Worm (Caenorhabditis elegans) whole organism, L2 larva: ENCODE data around the gene chil-25.
A peak's percentile ranks its signal among the peaks of the same experiment; 100 is the strongest.

Source experiments
- C34F6.9 ChIP-seq: fragments of 150-350 bp; optimal IDR thresholded peaks from 2 replicates; lab custom pipeline; 2014; ENCODE audit warnings: missing biosample characterization, missing genetic modification characterization
- F13H6.1 ChIP-seq: sonication (generic microtip); optimal IDR thresholded peaks from 2 replicates; lab custom pipeline; 2016; ENCODE audit warnings: missing genetic modification characterization, missing compliant biosample characterization
- R02D3.7 ChIP-seq: fragments of 150-350 bp; optimal IDR thresholded peaks from 2 replicates; lab custom pipeline; 2014; ENCODE audit warnings: missing biosample characterization, missing genetic modification characterization
- Y55F3AM.14 ChIP-seq: fragments of 200-800 bp; sonication (Bioruptor generic); optimal IDR thresholded peaks from 2 replicates; lab custom pipeline; 2018; ENCODE audit warnings: mild to moderate bottlenecking, missing genetic modification characterization, missing compliant biosample characterization
- ZK546.5 ChIP-seq: sonication (generic microtip); optimal IDR thresholded peaks from 2 replicates; lab custom pipeline; 2017; ENCODE audit warnings: missing biosample characterization, missing genetic modification characterization
- aly-2 ChIP-seq: fragments of 150-350 bp; optimal IDR thresholded peaks from 2 replicates; lab custom pipeline; 2014; ENCODE audit warnings: missing biosample characterization, missing genetic modification characterization
- ama-1 ChIP-seq: fragments of 150-350 bp; optimal IDR thresholded peaks from 2 replicates; lab custom pipeline; 2018; ENCODE audit warnings: inconsistent platforms
- ceh-16 ChIP-seq: fragments of 150-350 bp; optimal IDR thresholded peaks from 2 replicates; lab custom pipeline; 2014; ENCODE audit warnings: missing biosample characterization, missing genetic modification characterization
- ceh-82 ChIP-seq: fragments of 150-350 bp; optimal IDR thresholded peaks from 2 replicates; lab custom pipeline; 2014; ENCODE audit warnings: missing biosample characterization, missing genetic modification characterization
- crh-2 ChIP-seq: sonication (generic microtip); optimal IDR thresholded peaks from 2 replicates; lab custom pipeline; 2017; ENCODE audit warnings: missing biosample characterization, missing genetic modification characterization
- elt-1 ChIP-seq: fragments of 150-350 bp; optimal IDR thresholded peaks from 2 replicates; lab custom pipeline; 2014; ENCODE audit warnings: missing biosample characterization, missing genetic modification characterization
- elt-3 ChIP-seq: sonication (generic microtip); optimal IDR thresholded peaks from 2 replicates; lab custom pipeline; 2017; ENCODE audit warnings: missing biosample characterization, missing genetic modification characterization
- fos-1 ChIP-seq: fragments of 150-350 bp; optimal IDR thresholded peaks from 2 replicates; lab custom pipeline; 2014; ENCODE audit warnings: missing biosample characterization, missing genetic modification characterization
- gmeb-1 ChIP-seq: fragments of 150-350 bp; optimal IDR thresholded peaks from 2 replicates; lab custom pipeline; 2014; ENCODE audit warnings: missing biosample characterization, missing genetic modification characterization
- lin-11 ChIP-seq: fragments of 150-350 bp; sonication (generic microtip); optimal IDR thresholded peaks from 2 replicates; lab custom pipeline; 2014; ENCODE audit warnings: missing biosample characterization, missing genetic modification characterization, inconsistent platforms, mixed read lengths
- lin-13 ChIP-seq: fragments of 150-350 bp; optimal IDR thresholded peaks from 2 replicates; lab custom pipeline; 2014; ENCODE audit warnings: missing biosample characterization, missing genetic modification reagents, missing genetic modification characterization
- lin-39 ChIP-seq: fragments of 150-350 bp; optimal IDR thresholded peaks from 2 replicates; lab custom pipeline; 2014; ENCODE audit warnings: missing biosample characterization, missing genetic modification reagents, missing genetic modification characterization
- lsy-2 ChIP-seq, 2 experiments: fragments of 150-350 bp in 1 of 2; sonication (generic microtip) in 1 of 2; optimal IDR thresholded peaks; 2 replicates each; lab custom pipeline; 2014 to 2017; ENCODE audit warnings: missing biosample characterization in 2 of 2, missing genetic modification characterization in 2 of 2
- mab-5 ChIP-seq: fragments of 150-350 bp; optimal IDR thresholded peaks from 2 replicates; lab custom pipeline; 2014; ENCODE audit warnings: missing biosample characterization, missing genetic modification characterization
- mbf-1 ChIP-seq: sonication (generic microtip); optimal IDR thresholded peaks from 2 replicates; lab custom pipeline; 2017; ENCODE audit warnings: missing biosample characterization, missing genetic modification characterization
- mdl-1 ChIP-seq, 2 experiments: fragments of 150-350 bp in 1 of 2; sonication (generic microtip) in 1 of 2; optimal IDR thresholded peaks; 2 replicates each; lab custom pipeline; 2017; ENCODE audit warnings: missing biosample characterization in 2 of 2, missing genetic modification characterization in 2 of 2
- nhr-10 ChIP-seq: sonication (generic microtip); optimal IDR thresholded peaks from 2 replicates; lab custom pipeline; 2017; ENCODE audit warnings: missing biosample characterization, missing genetic modification characterization
- nhr-12 ChIP-seq: fragments of 150-350 bp; optimal IDR thresholded peaks from 2 replicates; lab custom pipeline; 2014; ENCODE audit warnings: missing biosample characterization, missing genetic modification characterization
- nhr-129 ChIP-seq: fragments of 150-350 bp; optimal IDR thresholded peaks from 2 replicates; lab custom pipeline; 2014; ENCODE audit warnings: missing biosample characterization, missing genetic modification characterization
- nhr-237 ChIP-seq: fragments of 150-350 bp; optimal IDR thresholded peaks from 2 replicates; lab custom pipeline; 2014; ENCODE audit warnings: missing biosample characterization, missing genetic modification characterization
- nhr-6 ChIP-seq: fragments of 150-350 bp; optimal IDR thresholded peaks from 2 replicates; lab custom pipeline; 2014; ENCODE audit warnings: missing biosample characterization, missing genetic modification characterization
- peb-1 ChIP-seq: fragments of 150-350 bp; optimal IDR thresholded peaks from 2 replicates; lab custom pipeline; 2014; ENCODE audit warnings: missing biosample characterization, missing genetic modification characterization
- sem-4 ChIP-seq: fragments of 150-350 bp; optimal IDR thresholded peaks from 2 replicates; lab custom pipeline; 2014; ENCODE audit warnings: missing biosample characterization, missing genetic modification reagents, missing genetic modification characterization
- skn-1 ChIP-seq: sonication (generic microtip); optimal IDR thresholded peaks from 2 replicates; lab custom pipeline; 2017; ENCODE audit warnings: missing biosample characterization, missing genetic modification characterization
- sma-3 ChIP-seq: sonication (generic microtip); optimal IDR thresholded peaks from 2 replicates; lab custom pipeline; 2016; ENCODE audit warnings: missing genetic modification reagents, missing genetic modification characterization, missing compliant biosample characterization
- sma-9 ChIP-seq, 2 experiments: fragments of 150-350 bp in 1 of 2; sonication (generic microtip) in 1 of 2; optimal IDR thresholded peaks; 2 replicates each; lab custom pipeline; 2014 to 2016; ENCODE audit warnings: missing genetic modification characterization in 2 of 2, mild to moderate bottlenecking in 1 of 2, missing biosample characterization in 1 of 2, missing compliant biosample characterization in 1 of 2, missing genetic modification reagents in 1 of 2, moderate library complexity in 1 of 2
- snpc-4 ChIP-seq: fragments of 150-350 bp; optimal IDR thresholded peaks from 2 replicates; lab custom pipeline; 2014; ENCODE audit warnings: missing biosample characterization, missing genetic modification characterization
- unc-39 ChIP-seq: fragments of 150-350 bp; optimal IDR thresholded peaks from 2 replicates; lab custom pipeline; 2014; ENCODE audit warnings: missing biosample characterization, missing genetic modification characterization
- unc-62 ChIP-seq: fragments of 150-350 bp; optimal IDR thresholded peaks from 2 replicates; lab custom pipeline; 2014; ENCODE audit warnings: missing biosample characterization, missing genetic modification reagents, missing genetic modification characterization
- zag-1 ChIP-seq: fragments of 150-350 bp; optimal IDR thresholded peaks from 2 replicates; lab custom pipeline; 2014; ENCODE audit warnings: missing biosample characterization, missing genetic modification characterization
- ztf-1 ChIP-seq: fragments of 200-800 bp; sonication (Bioruptor generic); conservative IDR thresholded peaks from 2 replicates; pipeline ENCODE4 v1.3.6; 2022; ENCODE audit warnings: missing genetic modification characterization, missing compliant biosample characterization
- ztf-11 ChIP-seq: sonication (generic microtip); optimal IDR thresholded peaks from 2 replicates; lab custom pipeline; 2017; ENCODE audit warnings: missing biosample characterization, missing genetic modification characterization

Gene chil-25

ce11 chrII:9480006-9480405 is 5.7 kb upstream of the chil-25 start, which contains the start of gene T19H5.7:
T19H5.7 (minus strand) TSS chrII:9480106.
- no peak for TF ChIP-seq lin-13 (GFP tag; lab: Kevin White, UChicago)
- no peak for TF ChIP-seq ama-1
- TF ChIP-seq unc-62 (GFP tag; lab: Kevin White, UChicago) = no peak
- TF ChIP-seq aly-2 = no peak
- no peak for TF ChIP-seq nhr-129 (tag; lab: Kevin White, UChicago)
- TF ChIP-seq nhr-237 (tag; lab: Kevin White, UChicago) = no peak
- no peak for TF ChIP-seq ceh-16 (tag; lab: Kevin White, UChicago)
- no peak for TF ChIP-seq crh-2 (tag; lab: Kevin White, UChicago)
- no peak for TF ChIP-seq elt-3 (tag; lab: Kevin White, UChicago)
- TF ChIP-seq ZK546.5 (tag; lab: Kevin White, UChicago) = no peak
- no peak for TF ChIP-seq sma-3
- TF ChIP-seq peb-1 (tag; lab: Kevin White, UChicago) = no peak
- TF ChIP-seq ztf-11 (tag; lab: Kevin White, UChicago) = no peak
- no peak for TF ChIP-seq lsy-2 (tag; optimal IDR thresholded peaks at IDR 0.05; lab: Kevin White, UChicago)
- no peak for TF ChIP-seq unc-39 (tag; lab: Kevin White, UChicago)
- TF ChIP-seq ceh-82 = no peak
- no peak for TF ChIP-seq Y55F3AM.14 (GFP tag; lab: Kevin White, UChicago)
- TF ChIP-seq skn-1 (tag; lab: Kevin White, UChicago) = no peak
- no peak for TF ChIP-seq nhr-10 (tag; lab: Kevin White, UChicago)

ce11 chrII:9477567-9477966 is 3.3 kb upstream of the chil-25 start, which contains the start of gene chil-27:
chil-27 (plus strand) TSS chrII:9477867.
- TF ChIP-seq C34F6.9 (tag; lab: Kevin White, UChicago) (no peak), mbf-1 (tag; lab: Kevin White, UChicago) (no peak), lin-11 (tag; lab: Kevin White, UChicago) (no peak), mdl-1 (tag; optimal IDR thresholded peaks at IDR 0.05; lab: Kevin White, UChicago) (no peak), lsy-2 (tag; optimal IDR thresholded peaks at IDR 0.05; lab: Kevin White, UChicago) (no peak), crh-2 (tag; lab: Kevin White, UChicago) (no peak), ZK546.5 (tag; lab: Kevin White, UChicago) (no peak), unc-39 (tag; lab: Kevin White, UChicago) (no peak)
- TF ChIP-seq, all 48 proteins: peak for 0

ce11 chrII:9470027-9470426 is 4.2 kb downstream of the chil-25 start, which contains the start of gene T19H5.6:
T19H5.6 (minus strand) TSS chrII:9470221.
- no peak for TF ChIP-seq zag-1
- TF ChIP-seq fos-1 = peak; percentile 59
- TF ChIP-seq, all 48 proteins: peak for 1

ce11 chrII:9468414-9468813 is 5.9 kb downstream of the chil-25 start, which contains the start of gene chil-23:
chil-23 (minus strand) TSS chrII:9468611.
- TF ChIP-seq ztf-1 (GFP tag; lab: Robert Waterston, UW) = no peak
- TF ChIP-seq mdl-1 (tag; optimal IDR thresholded peaks at IDR 0.05; lab: Kevin White, UChicago) = no peak
- TF ChIP-seq skn-1 (tag; lab: Kevin White, UChicago) = peak; percentile 48
- no peak for TF ChIP-seq nhr-129 (tag; lab: Kevin White, UChicago)
- no peak for TF ChIP-seq ama-1
- TF ChIP-seq lin-39 (tag; lab: Kevin White, UChicago) = no peak
- peak; percentile 23 for TF ChIP-seq crh-2 (tag; lab: Kevin White, UChicago)
- no peak for TF ChIP-seq nhr-12 (tag; lab: Kevin White, UChicago)
- TF ChIP-seq nhr-6 (tag; lab: Kevin White, UChicago) = no peak
- TF ChIP-seq gmeb-1 = no peak
- no peak for TF ChIP-seq mab-5 (tag; lab: Kevin White, UChicago)
- no peak for TF ChIP-seq lsy-2 (tag; optimal IDR thresholded peaks at IDR 0.05; lab: Kevin White, UChicago)
- TF ChIP-seq F13H6.1 = no peak
- no peak for TF ChIP-seq unc-62 (GFP tag; lab: Kevin White, UChicago)
- TF ChIP-seq elt-1 (tag; lab: Kevin White, UChicago) = no peak
- peak; percentile 60 for TF ChIP-seq sma-9 (GFP tag; optimal IDR thresholded peaks at IDR 0.05; lab: Kevin White, UChicago)
- TF ChIP-seq sma-9 (tag; optimal IDR thresholded peaks at IDR 0.05; lab: Kevin White, UChicago) = no peak
- TF ChIP-seq R02D3.7 = no peak
- no peak for TF ChIP-seq peb-1 (tag; lab: Kevin White, UChicago)
- TF ChIP-seq sem-4 (tag; lab: Kevin White, UChicago) = no peak
- no peak for TF ChIP-seq snpc-4 (tag; lab: Kevin White, UChicago)
- no peak for TF ChIP-seq ztf-11 (tag; lab: Kevin White, UChicago)
- TF ChIP-seq Y55F3AM.14 (GFP tag; lab: Kevin White, UChicago) = no peak
- TF ChIP-seq fos-1 = peak; percentile 89
- TF ChIP-seq, all 48 proteins: peak for 4
